Fruit fly (Drosophila melanogaster) whole organism, wandering third instar larva: ENCODE results near the gene CG31542.

Source experiments
- CG32264 ChIP-seq: fragments of 200-800 bp; sonication (Bioruptor generic); optimal IDR thresholded peaks from 2 replicates; lab custom pipeline; 2016; ENCODE audit warnings: missing biosample characterization, missing genetic modification characterization
- Hnf4 ChIP-seq: fragments of 200-800 bp; sonication (Bioruptor generic); optimal IDR thresholded peaks from 2 replicates; lab custom pipeline; 2016; ENCODE audit warnings: missing biosample characterization, mild to moderate bottlenecking, missing genetic modification characterization
- Jra ChIP-seq: sonication (Bioruptor generic); optimal IDR thresholded peaks from 2 replicates; lab custom pipeline; 2016; ENCODE audit warnings: missing biosample characterization, missing genetic modification characterization
- fru ChIP-seq: fragments of 200-800 bp; sonication (Bioruptor generic); optimal IDR thresholded peaks from 3 replicates; lab custom pipeline; 2016; ENCODE audit warnings: missing biosample characterization, mild to moderate bottlenecking, missing genetic modification characterization
- usp ChIP-seq: fragments of >200 bp; optimal IDR thresholded peaks from 2 replicates; lab custom pipeline; 2017; ENCODE audit warnings: missing biosample characterization, missing genetic modification characterization
- woc ChIP-seq: sonication (Bioruptor generic); optimal IDR thresholded peaks from 2 replicates; lab custom pipeline; 2016; ENCODE audit warnings: missing biosample characterization, mild to moderate bottlenecking, missing genetic modification characterization

dm6 chr3R:5414147-5414748 is 44.9 kb downstream of the CG31542 start, which contains the start of gene CG14669:
- TF ChIP-seq Jra (GFP tag; lab: Kevin White, UChicago), result no peak
- no peak for TF ChIP-seq fru (GFP tag; lab: Kevin White, UChicago)
- no peak for TF ChIP-seq woc (GFP tag; lab: Kevin White, UChicago)
- no peak for TF ChIP-seq CG32264
- TF ChIP-seq Hnf4 (GFP tag; lab: Kevin White, UChicago), result no peak
- TF ChIP-seq usp (GFP tag; lab: Kevin White, UChicago), result no peak
